Fruit fly (Drosophila melanogaster) whole organism, embryonic: ENCODE data around the gene Rtnl1.

Experiments used
- Bteb2 ChIP-seq: fragments of 200-800 bp; sonication (Bioruptor generic); optimal IDR thresholded peaks from 2 replicates; lab custom pipeline; 2016; ENCODE audit warnings: missing biosample characterization, missing genetic modification characterization
- CG10209 ChIP-seq: fragments of 200-800 bp; sonication (Bioruptor generic); optimal IDR thresholded peaks from 3 replicates; lab custom pipeline; 2017; ENCODE audit warnings: missing biosample characterization, mild to moderate bottlenecking, missing genetic modification characterization, missing genetic modification reagents
- CG10654 ChIP-seq: fragments of 200-800 bp; sonication (Bioruptor generic); optimal IDR thresholded peaks from 2 replicates; lab custom pipeline; 2016; ENCODE audit warnings: missing biosample characterization, missing genetic modification characterization
- CG12219 ChIP-seq: fragments of 200-800 bp; sonication (Bioruptor generic); optimal IDR thresholded peaks from 3 replicates; lab custom pipeline; 2018; ENCODE audit warnings: missing biosample characterization, mild to moderate bottlenecking, missing genetic modification characterization
- CG12391 ChIP-seq: fragments of 200-800 bp; sonication (Bioruptor generic); optimal IDR thresholded peaks from 3 replicates; lab custom pipeline; 2018; ENCODE audit warnings: missing biosample characterization, mild to moderate bottlenecking, missing genetic modification characterization, moderate library complexity
- CG12769 ChIP-seq: fragments of 200-800 bp; sonication (Bioruptor generic); optimal IDR thresholded peaks from 2 replicates; lab custom pipeline; 2019; ENCODE audit warnings: missing biosample characterization, mild to moderate bottlenecking, missing genetic modification characterization, moderate library complexity
- CG13287 ChIP-seq: fragments of 200-800 bp; sonication (Bioruptor generic); IDR thresholded peaks from 2 replicates; pipeline ENCODE4 v1.3.6; 2022; ENCODE audit warnings: missing biosample characterization, missing genetic modification characterization; ENCODE audit not compliant: partially characterized antibody
- CG13894 ChIP-seq: fragments of 200-800 bp; sonication (Bioruptor generic); optimal IDR thresholded peaks from 3 replicates; lab custom pipeline; 2018; ENCODE audit warnings: missing biosample characterization, mild to moderate bottlenecking, missing genetic modification characterization, moderate library complexity
- CG14014 ChIP-seq: fragments of 200-800 bp; sonication (Bioruptor generic); IDR thresholded peaks from 2 replicates; pipeline ENCODE4 v1.3.6; 2022; ENCODE audit warnings: missing biosample characterization, missing genetic modification characterization
- CG1647 ChIP-seq: fragments of 200-800 bp; sonication (Bioruptor generic); optimal IDR thresholded peaks from 3 replicates; lab custom pipeline; 2016; ENCODE audit warnings: missing biosample characterization, missing genetic modification characterization
- CG16863 ChIP-seq: fragments of 200-800 bp; sonication (Bioruptor generic); optimal IDR thresholded peaks from 3 replicates; lab custom pipeline; 2016; ENCODE audit warnings: missing biosample characterization, missing genetic modification characterization
- CG17612 ChIP-seq: fragments of 200-800 bp; sonication (Bioruptor generic); IDR thresholded peaks from 2 replicates; pipeline ENCODE4 v1.3.6; 2022; ENCODE audit warnings: missing biosample characterization, missing genetic modification characterization
- CG1792 ChIP-seq: fragments of 200-800 bp; sonication (Bioruptor generic); optimal IDR thresholded peaks from 2 replicates; lab custom pipeline; 2016; ENCODE audit warnings: missing biosample characterization, missing genetic modification characterization
- CG2120 ChIP-seq: fragments of 200-800 bp; sonication (Bioruptor generic); optimal IDR thresholded peaks from 3 replicates; lab custom pipeline; 2016; ENCODE audit warnings: missing biosample characterization, missing genetic modification characterization
- CG2678 ChIP-seq: fragments of 200-800 bp; sonication (Bioruptor generic); optimal IDR thresholded peaks from 3 replicates; lab custom pipeline; 2019; ENCODE audit warnings: missing biosample characterization, mild to moderate bottlenecking, missing genetic modification characterization, moderate library complexity
- CG30020 ChIP-seq: fragments of 200-800 bp; optimal IDR thresholded peaks from 2 replicates; lab custom pipeline; 2019; ENCODE audit warnings: missing biosample characterization, mild to moderate bottlenecking, missing genetic modification characterization, moderate library complexity
- CG3065 ChIP-seq: fragments of 200-800 bp; sonication (Bioruptor generic); optimal IDR thresholded peaks from 2 replicates; lab custom pipeline; 2016; ENCODE audit warnings: missing biosample characterization, missing genetic modification characterization
- CG33213 ChIP-seq: fragments of 200-800 bp; sonication (Bioruptor generic); optimal IDR thresholded peaks from 3 replicates; lab custom pipeline; 2016; ENCODE audit warnings: missing biosample characterization, missing genetic modification characterization
- CG34422 ChIP-seq: fragments of 200-800 bp; sonication (Bioruptor generic); IDR thresholded peaks from 3 replicates; pipeline ENCODE4 v1.3.6; 2022; ENCODE audit warnings: missing biosample characterization, missing genetic modification characterization
- CG4707 ChIP-seq: fragments of 200-800 bp; sonication (Bioruptor generic); optimal IDR thresholded peaks from 2 replicates; lab custom pipeline; 2018; ENCODE audit warnings: missing biosample characterization, mild to moderate bottlenecking, missing genetic modification characterization, moderate library complexity
- CG4854 ChIP-seq: fragments of 200-800 bp; sonication (Bioruptor generic); optimal IDR thresholded peaks from 2 replicates; lab custom pipeline; 2016; ENCODE audit warnings: missing biosample characterization, missing genetic modification characterization, inconsistent platforms
- CG6272 ChIP-seq: fragments of 200-800 bp; sonication (Bioruptor generic); IDR thresholded peaks from 2 replicates; pipeline ENCODE4 v1.3.6; 2022; ENCODE audit warnings: missing biosample characterization, missing genetic modification characterization
- CG6854 ChIP-seq: fragments of 200-800 bp; sonication (Bioruptor generic); optimal IDR thresholded peaks from 3 replicates; lab custom pipeline; 2017; ENCODE audit warnings: missing biosample characterization, mild to moderate bottlenecking, missing genetic modification characterization
- CG8281 ChIP-seq: fragments of 200-800 bp; sonication (Bioruptor generic); optimal IDR thresholded peaks from 2 replicates; lab custom pipeline; 2018; ENCODE audit warnings: missing biosample characterization, mild to moderate bottlenecking, missing genetic modification characterization, moderate library complexity
- CG8924 ChIP-seq: fragments of 200-800 bp; optimal IDR thresholded peaks from 3 replicates; lab custom pipeline; 2019; ENCODE audit warnings: missing biosample characterization, mild to moderate bottlenecking, missing genetic modification characterization, moderate library complexity
- CG9609 ChIP-seq: fragments of 200-800 bp; sonication (Bioruptor generic); optimal IDR thresholded peaks from 3 replicates; lab custom pipeline; 2016; ENCODE audit warnings: missing biosample characterization, missing genetic modification characterization
- CG9817 ChIP-seq: fragments of 200-800 bp; sonication (Bioruptor generic); optimal IDR thresholded peaks from 2 replicates; lab custom pipeline; 2018; ENCODE audit warnings: missing biosample characterization, mild to moderate bottlenecking, missing genetic modification characterization, moderate library complexity
- D ChIP-seq, 2 experiments: fragments of 200-800 bp in 1 of 2; fragments of >200 bp in 1 of 2; sonication (Bioruptor generic) in 1 of 2; optimal IDR thresholded peaks; 2 replicates in 1 of 2; 3 replicates in 1 of 2; lab custom pipeline; 2017; ENCODE audit warnings: mild to moderate bottlenecking in 1 of 2, missing biosample characterization in 1 of 2, missing genetic modification characterization in 1 of 2, missing genetic modification reagents in 1 of 2
- Dbx ChIP-seq: fragments of 200-800 bp; sonication (Bioruptor generic); IDR thresholded peaks from 3 replicates; pipeline ENCODE4 v1.3.6; 2022; ENCODE audit warnings: missing biosample characterization, missing genetic modification characterization
- Deaf1 ChIP-seq: fragments of 200-800 bp; optimal IDR thresholded peaks from 3 replicates; lab custom pipeline; 2019; ENCODE audit warnings: missing biosample characterization, mild to moderate bottlenecking, missing genetic modification characterization, moderate library complexity
- Ets97D ChIP-seq: fragments of 200-800 bp; sonication (Bioruptor generic); optimal IDR thresholded peaks from 3 replicates; lab custom pipeline; 2016; ENCODE audit warnings: missing biosample characterization, missing genetic modification characterization
- Fer3 ChIP-seq: fragments of 200-800 bp; sonication (Bioruptor generic); optimal IDR thresholded peaks from 2 replicates; lab custom pipeline; 2018; ENCODE audit warnings: missing biosample characterization, mild to moderate bottlenecking, missing genetic modification characterization, moderate library complexity
- HHEX ChIP-seq: fragments of 200-800 bp; sonication (Bioruptor generic); optimal IDR thresholded peaks from 3 replicates; lab custom pipeline; 2017; ENCODE audit warnings: missing biosample characterization, mild to moderate bottlenecking, missing genetic modification characterization, missing genetic modification reagents
- HLH54F ChIP-seq: fragments of 200-800 bp; sonication (Bioruptor generic); optimal IDR thresholded peaks from 3 replicates; lab custom pipeline; 2016; ENCODE audit warnings: missing biosample characterization, missing genetic modification characterization
- Jarid2 ChIP-seq: fragments of 200-800 bp; sonication (Bioruptor generic); optimal IDR thresholded peaks from 3 replicates; lab custom pipeline; 2017; ENCODE audit warnings: mild to moderate bottlenecking, missing biosample characterization, missing genetic modification reagents, missing genetic modification characterization
- MESR4 ChIP-seq: fragments of 200-800 bp; sonication (Bioruptor generic); optimal IDR thresholded peaks from 2 replicates; lab custom pipeline; 2018; ENCODE audit warnings: missing biosample characterization, mild to moderate bottlenecking, missing genetic modification characterization, moderate library complexity
- Nf-YB ChIP-seq: fragments of 200-800 bp; sonication (Bioruptor generic); optimal IDR thresholded peaks from 3 replicates; lab custom pipeline; 2019; ENCODE audit warnings: missing biosample characterization, mild to moderate bottlenecking, missing genetic modification characterization, moderate library complexity
- Sin3A ChIP-seq: fragments of >200 bp; optimal IDR thresholded peaks from 2 replicates; lab custom pipeline; 2018
- Xbp1 ChIP-seq: fragments of 200-800 bp; sonication (Bioruptor generic); optimal IDR thresholded peaks from 3 replicates; lab custom pipeline; 2016; ENCODE audit warnings: missing biosample characterization, mild to moderate bottlenecking, missing genetic modification characterization
- bbx ChIP-seq: fragments of 200-800 bp; sonication (Bioruptor generic); IDR thresholded peaks from 2 replicates; pipeline ENCODE4 v1.3.6; 2022; ENCODE audit warnings: missing biosample characterization, missing genetic modification characterization; ENCODE audit not compliant: partially characterized antibody
- cato ChIP-seq: fragments of 200-800 bp; sonication (Bioruptor generic); optimal IDR thresholded peaks from 2 replicates; lab custom pipeline; 2016; ENCODE audit warnings: missing biosample characterization, missing genetic modification characterization, borderline replicate concordance
- ems ChIP-seq: fragments of 200-800 bp; sonication (Bioruptor generic); optimal IDR thresholded peaks from 3 replicates; lab custom pipeline; 2016; ENCODE audit warnings: missing biosample characterization, missing genetic modification characterization
- ftz-f1 ChIP-seq: fragments of 200-800 bp; sonication (Bioruptor generic); optimal IDR thresholded peaks from 2 replicates; lab custom pipeline; 2016; ENCODE audit warnings: missing biosample characterization, missing genetic modification characterization
- jumu ChIP-seq: fragments of 200-800 bp; sonication (Bioruptor generic); optimal IDR thresholded peaks from 3 replicates; lab custom pipeline; 2016; ENCODE audit warnings: missing biosample characterization, missing genetic modification characterization
- phol ChIP-seq: fragments of 200-800 bp; sonication (Bioruptor generic); optimal IDR thresholded peaks from 3 replicates; lab custom pipeline; 2018; ENCODE audit warnings: missing biosample characterization, mild to moderate bottlenecking, missing genetic modification characterization, moderate library complexity
- pnt ChIP-seq: fragments of 200-800 bp; sonication (Bioruptor generic); optimal IDR thresholded peaks from 3 replicates; lab custom pipeline; 2016; ENCODE audit warnings: missing biosample characterization, missing genetic modification characterization
- psq ChIP-seq: fragments of 200-800 bp; sonication (Bioruptor generic); optimal IDR thresholded peaks from 2 replicates; lab custom pipeline; 2017; ENCODE audit warnings: missing biosample characterization, missing genetic modification characterization
- twi ChIP-seq: fragments of 200-800 bp; optimal IDR thresholded peaks from 2 replicates; lab custom pipeline; 2019; ENCODE audit warnings: missing biosample characterization, mild to moderate bottlenecking, missing genetic modification characterization, moderate library complexity
- unpg ChIP-seq: fragments of 200-800 bp; sonication (Bioruptor generic); optimal IDR thresholded peaks from 3 replicates; lab custom pipeline; 2018; ENCODE audit warnings: missing biosample characterization, mild to moderate bottlenecking, missing genetic modification characterization, moderate library complexity
- z ChIP-seq: fragments of 200-800 bp; sonication (Bioruptor generic); IDR thresholded peaks from 3 replicates; pipeline ENCODE4 v1.3.6; 2022; ENCODE audit warnings: missing biosample characterization, missing genetic modification characterization

The Rtnl1 gene

dm6 chr2L:5043043-5043442, 33.5 kb upstream of the Rtnl1 start, which contains the start of the genes CG33995, CG44000 and CG44001 (continued):
- TF ChIP-seq Fer3 (tag; lab: Kevin White, UChicago): peak; percentile 21
- TF ChIP-seq CG30020 (tag; lab: Kevin White, UChicago): peak; percentile 36
- TF ChIP-seq CG10209: peak; percentile 17
- peak; percentile 8 for TF ChIP-seq Bteb2
- no peak for TF ChIP-seq CG6854
- TF ChIP-seq CG33213 (GFP tag; lab: Kevin White, UChicago): peak; percentile 79
- peak; percentile 0 for TF ChIP-seq CG16863 (GFP tag; lab: Kevin White, UChicago)
- TF ChIP-seq Xbp1: peak; percentile 59
- peak; percentile 45 for TF ChIP-seq CG10654 (GFP tag; lab: Kevin White, UChicago)
- TF ChIP-seq jumu (GFP tag; lab: Kevin White, UChicago): peak; percentile 65
- TF ChIP-seq phol (tag; lab: Kevin White, UChicago): peak; percentile 66
- TF ChIP-seq Sin3A: peak; percentile 68
- peak; percentile 55 for TF ChIP-seq CG13287 (GFP tag; lab: Robert Waterston, UW)
- no peak; the same call in 1 of the 2 replicates for TF ChIP-seq CG14014 (GFP tag; lab: Robert Waterston, UW)
- no peak for TF ChIP-seq CG6272
- peak; percentile 19 for TF ChIP-seq CG4707 (GFP tag; lab: Kevin White, UChicago)
- TF ChIP-seq CG13894 (tag; lab: Kevin White, UChicago): peak; percentile 34
- TF ChIP-seq HLH54F (GFP tag; lab: Kevin White, UChicago): peak; percentile 54
- TF ChIP-seq CG2120 (GFP tag; lab: Kevin White, UChicago): peak; percentile 78
- peak; percentile 55 for TF ChIP-seq CG4854 (GFP tag; lab: Kevin White, UChicago)
- TF ChIP-seq D (optimal IDR thresholded peaks at IDR 0.05; lab: Kevin White, UChicago): no peak
- no peak for TF ChIP-seq D (GFP tag; optimal IDR thresholded peaks at IDR 0.05; lab: Kevin White, UChicago)
- TF ChIP-seq Nf-YB (GFP tag; lab: Kevin White, UChicago): peak; percentile 9
- no peak for TF ChIP-seq CG8281
- TF ChIP-seq HHEX: no peak
- no peak for TF ChIP-seq CG17612
- TF ChIP-seq cato: no peak
- TF ChIP-seq CG12769 (tag; lab: Kevin White, UChicago): peak; percentile 61
- TF ChIP-seq bbx (GFP tag; lab: Robert Waterston, UW): peak; percentile 10
- TF ChIP-seq MESR4 (GFP tag; lab: Kevin White, UChicago): peak; percentile 86
- TF ChIP-seq Dbx (GFP tag; lab: Robert Waterston, UW): peak; percentile 53; the same call in 2 of the 3 replicates
- peak; percentile 31 for TF ChIP-seq CG2678 (tag; lab: Kevin White, UChicago)
- peak; percentile 28 for TF ChIP-seq pnt (GFP tag; lab: Kevin White, UChicago)
- no peak for TF ChIP-seq CG12219 (GFP tag; lab: Kevin White, UChicago)
- peak; percentile 65 for TF ChIP-seq CG8924 (tag; lab: Kevin White, UChicago)
- TF ChIP-seq psq (GFP tag; lab: Kevin White, UChicago): no peak
- peak; percentile 16 for TF ChIP-seq CG1647 (GFP tag; lab: Kevin White, UChicago)
- TF ChIP-seq unpg: peak; percentile 46
- TF ChIP-seq CG12391 (tag; lab: Kevin White, UChicago): peak; percentile 53
- TF ChIP-seq z (GFP tag; lab: Robert Waterston, UW): no peak
- TF ChIP-seq twi (tag; lab: Kevin White, UChicago): peak; percentile 22
- TF ChIP-seq CG1792 (GFP tag; lab: Kevin White, UChicago): peak; percentile 6
- peak; percentile 66; the same call in 2 of the 3 replicates for TF ChIP-seq CG34422
- TF ChIP-seq Ets97D (GFP tag; lab: Kevin White, UChicago): peak; percentile 85
- peak; percentile 52 for TF ChIP-seq CG9817 (tag; lab: Kevin White, UChicago)
- peak; percentile 36 for TF ChIP-seq ems
- peak; percentile 27 for TF ChIP-seq CG9609
- TF ChIP-seq ftz-f1: peak; percentile 6
- TF ChIP-seq Deaf1 (tag; lab: Kevin White, UChicago): peak; percentile 17
- TF ChIP-seq CG3065 (GFP tag; lab: Kevin White, UChicago): peak; percentile 49
- peak; percentile 2 for TF ChIP-seq Jarid2 (GFP tag; lab: Kevin White, UChicago)
